Worm (Caenorhabditis elegans) whole organism, young adult: ENCODE measurements around the gene nas-17.

Experiments
- C06A6.2 ChIP-seq: fragments of 200-800 bp; sonication (Bioruptor generic); conservative IDR thresholded peaks from 2 replicates; pipeline ENCODE4 v1.3.6; 2022; ENCODE audit warnings: missing genetic modification characterization, missing compliant biosample characterization
- C17E4.6 ChIP-seq: fragments of 200-800 bp; sonication (Bioruptor generic); IDR thresholded peaks from 2 replicates; pipeline ENCODE4 v1.3.6; 2022; ENCODE audit warnings: missing genetic modification reagents, missing genetic modification characterization, missing compliant biosample characterization
- D2030.7 ChIP-seq: fragments of 200-800 bp; sonication (Bioruptor generic); IDR thresholded peaks from 2 replicates; pipeline ENCODE4 v1.3.6; 2022; ENCODE audit warnings: missing genetic modification reagents, missing genetic modification characterization, missing compliant biosample characterization
- F22D6.2 ChIP-seq: sonication (generic microtip); optimal IDR thresholded peaks from 2 replicates; lab custom pipeline; 2016; ENCODE audit warnings: mild to moderate bottlenecking, missing genetic modification characterization, missing compliant biosample characterization
- F37B4.10 ChIP-seq: fragments of 200-800 bp; sonication (Bioruptor generic); IDR thresholded peaks from 2 replicates; pipeline ENCODE4 v1.3.6; 2022; ENCODE audit warnings: missing genetic modification characterization, missing compliant biosample characterization
- F39B2.1 ChIP-seq: fragments of 200-800 bp; sonication (Bioruptor generic); IDR thresholded peaks from 2 replicates; pipeline ENCODE4 v1.3.6; 2022; ENCODE audit warnings: missing genetic modification reagents, missing genetic modification characterization, missing compliant biosample characterization
- F57C9.4 ChIP-seq: sonication (generic microtip); optimal IDR thresholded peaks from 2 replicates; lab custom pipeline; 2017; ENCODE audit warnings: mild to moderate bottlenecking, missing genetic modification characterization, missing compliant biosample characterization
- Y67H2A.10 ChIP-seq: fragments of 200-800 bp; sonication (Bioruptor generic); conservative IDR thresholded peaks from 2 replicates; pipeline ENCODE4 v1.3.6; 2022; ENCODE audit warnings: missing genetic modification reagents, missing genetic modification characterization, missing compliant biosample characterization
- akir-1 ChIP-seq: fragments of 200-800 bp; sonication (Bioruptor generic); optimal IDR thresholded peaks from 2 replicates; lab custom pipeline; 2018; ENCODE audit warnings: mild to moderate bottlenecking, missing genetic modification characterization, moderate library complexity, missing compliant biosample characterization
- atf-7 ChIP-seq: sonication (generic microtip); optimal IDR thresholded peaks from 2 replicates; lab custom pipeline; 2017; ENCODE audit warnings: mild to moderate bottlenecking, missing genetic modification characterization, missing compliant biosample characterization
- athp-1 ChIP-seq: sonication (generic microtip); optimal IDR thresholded peaks from 2 replicates; lab custom pipeline; 2017; ENCODE audit warnings: mild to moderate bottlenecking, missing genetic modification characterization, missing compliant biosample characterization
- attf-5 ChIP-seq: fragments of 200-800 bp; sonication (Bioruptor generic); optimal IDR thresholded peaks from 2 replicates; lab custom pipeline; 2018; ENCODE audit warnings: mild to moderate bottlenecking, missing genetic modification characterization, missing compliant biosample characterization
- attf-6 ChIP-seq: fragments of 200-800 bp; sonication (Bioruptor generic); IDR thresholded peaks from 2 replicates; pipeline ENCODE4 v1.3.6; 2022; ENCODE audit warnings: missing genetic modification reagents, missing genetic modification characterization, missing compliant biosample characterization
- ceh-58 ChIP-seq: fragments of 200-800 bp; sonication (Bioruptor generic); IDR thresholded peaks from 2 replicates; pipeline ENCODE4 v1.3.6; 2022; ENCODE audit warnings: missing genetic modification characterization, missing compliant biosample characterization
- ceh-79 ChIP-seq: sonication (generic microtip); optimal IDR thresholded peaks from 2 replicates; lab custom pipeline; 2017; ENCODE audit warnings: mild to moderate bottlenecking, missing genetic modification characterization, missing compliant biosample characterization
- die-1 ChIP-seq: sonication (generic microtip); optimal IDR thresholded peaks from 2 replicates; lab custom pipeline; 2016; ENCODE audit warnings: missing genotype, mild to moderate bottlenecking, missing genetic modification characterization, missing compliant biosample characterization
- dpl-1 ChIP-seq: fragments of 150-350 bp; optimal IDR thresholded peaks from 2 replicates; lab custom pipeline; 2014; ENCODE audit warnings: missing biosample characterization, missing genetic modification reagents, missing genetic modification characterization
- egl-44 ChIP-seq: fragments of 200-800 bp; sonication (Bioruptor generic); IDR thresholded peaks from 2 replicates; pipeline ENCODE4 v1.3.6; 2022; ENCODE audit warnings: missing genetic modification reagents, missing genetic modification characterization, missing compliant biosample characterization
- hmg-20 ChIP-seq: fragments of 200-800 bp; sonication (Bioruptor generic); IDR thresholded peaks from 2 replicates; pipeline ENCODE4 v1.3.6; 2022; ENCODE audit warnings: missing genetic modification reagents, missing genetic modification characterization, missing compliant biosample characterization
- hsf-1 ChIP-seq: fragments of 200-800 bp; sonication (Bioruptor generic); IDR thresholded peaks from 2 replicates; pipeline ENCODE4 v1.3.6; 2022; ENCODE audit warnings: missing genetic modification reagents, missing genetic modification characterization, missing compliant biosample characterization
- lin-35 ChIP-seq, 3 experiments: fragments of 150-350 bp in 2 of 3; sonication (generic microtip) in 1 of 3; optimal IDR thresholded peaks; 2 replicates each; lab custom pipeline; 2014 to 2018; ENCODE audit warnings: missing biosample characterization in 3 of 3, missing genetic modification characterization in 3 of 3, missing genetic modification reagents in 3 of 3
- lsy-27 ChIP-seq: sonication (generic microtip); optimal IDR thresholded peaks from 2 replicates; lab custom pipeline; 2017; ENCODE audit warnings: missing genetic modification characterization, mild to moderate bottlenecking, missing compliant biosample characterization, antibody characterized with exemption, missing genotype, borderline replicate concordance; ENCODE audit not compliant: insufficient read depth
- madf-10 ChIP-seq: sonication (generic microtip); optimal IDR thresholded peaks from 2 replicates; lab custom pipeline; 2016; ENCODE audit warnings: mild to moderate bottlenecking, missing genetic modification characterization, missing compliant biosample characterization
- madf-6 ChIP-seq: fragments of 200-800 bp; sonication (Bioruptor generic); IDR thresholded peaks from 2 replicates; pipeline ENCODE4 v1.3.6; 2022; ENCODE audit warnings: missing genetic modification reagents, missing genetic modification characterization, missing compliant biosample characterization
- madf-8 ChIP-seq: fragments of 200-800 bp; sonication (Bioruptor generic); conservative IDR thresholded peaks from 2 replicates; pipeline ENCODE4 v1.3.6; 2022; ENCODE audit warnings: missing genetic modification reagents, missing genetic modification characterization, missing compliant biosample characterization
- mcd-1 ChIP-seq: fragments of 200-800 bp; sonication (Bioruptor generic); IDR thresholded peaks from 2 replicates; pipeline ENCODE4 v1.3.6; 2022; ENCODE audit warnings: missing genetic modification reagents, missing genetic modification characterization, missing compliant biosample characterization
- mes-4 ChIP-seq: sonication (generic microtip); optimal IDR thresholded peaks from 2 replicates; lab custom pipeline; 2016; ENCODE audit warnings: missing genotype, missing genetic modification characterization, missing compliant biosample characterization
- nfya-1 ChIP-seq: sonication (generic microtip); optimal IDR thresholded peaks from 2 replicates; lab custom pipeline; 2017; ENCODE audit warnings: antibody characterized with exemption, missing compliant biosample characterization, missing genetic modification characterization, borderline replicate concordance; ENCODE audit not compliant: insufficient read depth
- nfyb-1 ChIP-seq: fragments of 200-800 bp; sonication (Bioruptor generic); IDR thresholded peaks from 2 replicates; pipeline ENCODE4 v1.3.6; 2022; ENCODE audit warnings: missing genetic modification reagents, missing genetic modification characterization, missing compliant biosample characterization
- nhr-120 ChIP-seq: fragments of 200-800 bp; sonication (Bioruptor generic); IDR thresholded peaks from 2 replicates; pipeline ENCODE4 v1.3.6; 2022; ENCODE audit warnings: missing genetic modification characterization, missing compliant biosample characterization
- nhr-27 ChIP-seq: fragments of 200-800 bp; sonication (Bioruptor generic); optimal IDR thresholded peaks from 2 replicates; lab custom pipeline; 2018; ENCODE audit warnings: mild to moderate bottlenecking, missing genetic modification characterization, moderate library complexity, missing compliant biosample characterization
- rpc-1 ChIP-seq, 2 experiments: fragments of 150-350 bp in 1 of 2; sonication (generic microtip) in 1 of 2; optimal IDR thresholded peaks; 2 replicates each; lab custom pipeline; 2014 to 2018; ENCODE audit warnings: missing biosample characterization in 1 of 2, missing genetic modification characterization in 1 of 2, missing genetic modification reagents in 1 of 2, missing genotype in 1 of 2
- snpc-1.1 ChIP-seq: sonication (generic microtip); optimal IDR thresholded peaks from 2 replicates; lab custom pipeline; 2017; ENCODE audit warnings: missing genetic modification characterization, mild to moderate bottlenecking, missing compliant biosample characterization, antibody characterized with exemption, moderate library complexity, missing genotype, missing genetic modification reagents; ENCODE audit not compliant: insufficient read depth
- snpc-1.3 ChIP-seq: sonication (generic microtip); optimal IDR thresholded peaks from 2 replicates; lab custom pipeline; 2017; ENCODE audit warnings: missing genetic modification characterization, mild to moderate bottlenecking, missing compliant biosample characterization, antibody characterized with exemption, moderate library complexity, missing genotype, missing genetic modification reagents; ENCODE audit not compliant: insufficient read depth
- snpc-3.4 ChIP-seq: sonication (generic microtip); optimal IDR thresholded peaks from 2 replicates; lab custom pipeline; 2017; ENCODE audit warnings: missing genetic modification characterization, mild to moderate bottlenecking, missing compliant biosample characterization, antibody characterized with exemption, moderate library complexity, missing genotype, missing genetic modification reagents
- snpc-4 ChIP-seq, 5 experiments: fragments of 150-350 bp in 1 of 5; sonication (generic microtip) in 4 of 5; optimal IDR thresholded peaks; 2 replicates each; lab custom pipeline; 2014 to 2018; ENCODE audit warnings: missing genetic modification characterization in 5 of 5, missing biosample characterization in 3 of 5, antibody characterized with exemption in 2 of 5, mild to moderate bottlenecking in 2 of 5, missing compliant biosample characterization in 2 of 5, missing genotype in 2 of 5, moderate library complexity in 2 of 5, missing genetic modification reagents in 1 of 5
- tlf-1 ChIP-seq: fragments of 200-800 bp; sonication (Bioruptor generic); optimal IDR thresholded peaks from 2 replicates; lab custom pipeline; 2018; ENCODE audit warnings: mild to moderate bottlenecking, missing genetic modification characterization, missing compliant biosample characterization
- unc-130 ChIP-seq: sonication (generic microtip); optimal IDR thresholded peaks from 2 replicates; lab custom pipeline; 2016; ENCODE audit warnings: missing genetic modification reagents, missing genetic modification characterization, missing compliant biosample characterization
- zim-3 ChIP-seq: sonication (generic microtip); optimal IDR thresholded peaks from 2 replicates; lab custom pipeline; 2017; ENCODE audit warnings: mild to moderate bottlenecking, missing genetic modification characterization, moderate library complexity, missing compliant biosample characterization
- ztf-3 ChIP-seq: fragments of 200-800 bp; sonication (Bioruptor generic); optimal IDR thresholded peaks from 2 replicates; lab custom pipeline; 2018; ENCODE audit warnings: mild to moderate bottlenecking, missing genetic modification characterization, missing compliant biosample characterization

nas-17 gene

ce11 chrV:11398616-11399015 is at the start of gene nas-17:
Gene nas-17, plus strand, starts transcription at chrV:11398916.
- no peak for TF ChIP-seq lin-35 (GFP tag; optimal IDR thresholded peaks at IDR 0.05; lab: Kevin White, UChicago)
- TF ChIP-seq mcd-1 (GFP tag; lab: Robert Waterston, UW): no peak
- no peak for TF ChIP-seq atf-7
- no peak for TF ChIP-seq nhr-120 (GFP tag; lab: Robert Waterston, UW)
- TF ChIP-seq D2030.7: no peak
- TF ChIP-seq hsf-1: no peak
- no peak for TF ChIP-seq rpc-1 (optimal IDR thresholded peaks at IDR 0.05; lab: Kevin White, UChicago)
- no peak for TF ChIP-seq rpc-1 (tag; optimal IDR thresholded peaks at IDR 0.05; lab: Kevin White, UChicago)
- no peak for TF ChIP-seq zim-3 (tag; lab: Kevin White, UChicago)
- TF ChIP-seq hmg-20 (GFP tag; lab: Robert Waterston, UW): no peak
- no peak for TF ChIP-seq egl-44 (GFP tag; lab: Robert Waterston, UW)
- no peak for TF ChIP-seq lsy-27 (tag; lab: Kevin White, UChicago)
- TF ChIP-seq ztf-3 (GFP tag; lab: Kevin White, UChicago): no peak
- no peak for TF ChIP-seq F57C9.4
- no peak for TF ChIP-seq die-1 (tag; lab: Kevin White, UChicago)
- no peak for TF ChIP-seq attf-6 (GFP tag; lab: Robert Waterston, UW)
- no peak for TF ChIP-seq C17E4.6
- TF ChIP-seq unc-130 (GFP tag; lab: Kevin White, UChicago): no peak
- no peak for TF ChIP-seq ceh-58 (GFP tag; lab: Robert Waterston, UW)

ce11 chrV:11351263-11351662 is 47.5 kb upstream of the nas-17 start:
- TF ChIP-seq F22D6.2 (no peak), tlf-1 (GFP tag; lab: Kevin White, UChicago) (no peak), snpc-3.4 (tag; lab: Kevin White, UChicago) (no peak), snpc-4 (GFP tag; optimal IDR thresholded peaks at IDR 0.05; lab: Kevin White, UChicago) (no peak), snpc-4 (tag; optimal IDR thresholded peaks at IDR 0.05; lab: Kevin White, UChicago) (no peak), athp-1 (no peak), snpc-1.1 (no peak), madf-8 (GFP tag; lab: Robert Waterston, UW) (no peak), nfyb-1 (GFP tag; lab: Robert Waterston, UW) (no peak)

- no peak for TF ChIP-seq dpl-1 (GFP tag; lab: Kevin White, UChicago)
- TF ChIP-seq snpc-1.3: no peak
- TF ChIP-seq nfya-1 (tag; lab: Kevin White, UChicago): no peak
- no peak for TF ChIP-seq snpc-1.1
- no peak for TF ChIP-seq atf-7
Measured at ce11 chrV:11352893-11353292, 45.8 kb upstream of the nas-17 start, which contains the start of gene npr-25. Gene npr-25, minus strand, starts transcription at chrV:11352993.

ce11 chrV:11354264-11354663 is 44.5 kb upstream of the nas-17 start:
- TF ChIP-seq athp-1: no peak
- TF ChIP-seq mes-4 (tag; lab: Kevin White, UChicago): no peak
- no peak for TF ChIP-seq akir-1 (GFP tag; lab: Kevin White, UChicago)
- no peak for TF ChIP-seq ceh-79
- no peak for TF ChIP-seq dpl-1 (GFP tag; lab: Kevin White, UChicago)
- TF ChIP-seq F37B4.10 (GFP tag; lab: Robert Waterston, UW): no peak
- TF ChIP-seq attf-5 (GFP tag; lab: Kevin White, UChicago): no peak
- TF ChIP-seq lin-35 (GFP tag; optimal IDR thresholded peaks at IDR 0.05; lab: Kevin White, UChicago): no peak
- TF ChIP-seq madf-10: no peak
- no peak for TF ChIP-seq C06A6.2 (GFP tag; lab: Robert Waterston, UW)
- no peak for TF ChIP-seq nhr-27
- TF ChIP-seq Y67H2A.10 (GFP tag; lab: Robert Waterston, UW): no peak
- no peak for TF ChIP-seq madf-6 (GFP tag; lab: Robert Waterston, UW)
- TF ChIP-seq F39B2.1: no peak
